Worm (Caenorhabditis elegans): ENCODE measurements around the gene W02D7.6.

DNA sequence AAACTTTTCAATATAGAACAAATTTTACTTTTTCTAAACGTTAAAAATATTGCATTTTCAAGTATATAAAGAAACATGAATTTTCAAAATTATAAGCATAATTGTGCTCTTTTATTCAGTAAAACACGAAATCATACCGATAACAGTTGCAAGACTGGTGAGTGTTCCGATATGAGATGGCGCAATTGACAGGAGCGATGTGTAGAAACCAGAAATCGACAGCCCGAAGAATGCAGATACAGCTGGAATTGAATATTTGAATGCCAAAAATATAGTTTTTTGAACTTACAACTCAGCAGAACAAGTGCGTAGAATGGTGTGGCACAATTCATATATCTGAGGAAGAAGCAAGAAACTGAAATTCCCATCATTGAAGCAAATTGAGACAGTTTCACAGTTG lies 18.4 kb downstream of the W02D7.6 start:
- TF ChIP-seq nhr-12 (tag; optimal IDR thresholded peaks at IDR 0.05) (no peak), ztf-1 (GFP tag; conservative IDR thresholded peaks at IDR 0.05) (no peak), fos-1 (tag; optimal IDR thresholded peaks at IDR 0.05) (no peak), lsy-2 (tag; optimal IDR thresholded peaks at IDR 0.05) (no peak), nhr-25 (tag; optimal IDR thresholded peaks at IDR 0.05) (no peak)

Data from whole organism, L2 larva.